Worm (Caenorhabditis elegans): Measurements from ENCODE around the gene C03B1.1.

Gene C03B1.1

ce11 chrX:6357772-6358171, 16.8 kb upstream of the C03B1.1 start, which contains the start of gene C03B1.10:
TSS of gene C03B1.10 (minus strand) at chrX:6357872.
- no peak for TF ChIP-seq dao-5 (tag; optimal IDR thresholded peaks at IDR 0.05)
- TF ChIP-seq him-1 (tag; optimal IDR thresholded peaks at IDR 0.05): no peak

ce11 chrX:6360077-6360476, 14.5 kb upstream of the C03B1.1 start:
- TF ChIP-seq W03F9.2 (tag; optimal IDR thresholded peaks at IDR 0.05): no peak
- TF ChIP-seq dao-5 (tag; optimal IDR thresholded peaks at IDR 0.05): no peak
- TF ChIP-seq him-1 (tag; optimal IDR thresholded peaks at IDR 0.05): no peak

- TF ChIP-seq dao-5 (tag; optimal IDR thresholded peaks at IDR 0.05): no peak
- TF ChIP-seq him-1 (tag; optimal IDR thresholded peaks at IDR 0.05): no peak
- no peak for TF ChIP-seq W03F9.2 (tag; optimal IDR thresholded peaks at IDR 0.05)
Observed at ce11 chrX:6360658-6361057, 13.9 kb upstream of the C03B1.1 start, which contains the start of gene C03B1.14. TSS of gene C03B1.14 (minus strand) at chrX:6360758.

ce11 chrX:6364196-6364595, 10.4 kb upstream of the C03B1.1 start, which contains the start of gene C03B1.4:
TSS of gene C03B1.4 (plus strand) at chrX:6364496.
- TF ChIP-seq dao-5 (tag; optimal IDR thresholded peaks at IDR 0.05) (no peak), him-1 (tag; optimal IDR thresholded peaks at IDR 0.05) (no peak), W03F9.2 (tag; optimal IDR thresholded peaks at IDR 0.05) (no peak)

- no peak for TF ChIP-seq him-1 (tag; optimal IDR thresholded peaks at IDR 0.05)
Observed at ce11 chrX:6365715-6366114, 8.8 kb upstream of the C03B1.1 start, which contains the start of gene C03B1.3. TSS of gene C03B1.3 (plus strand) at chrX:6366015.

- TF ChIP-seq dao-5 (tag; optimal IDR thresholded peaks at IDR 0.05) (no peak), W03F9.2 (tag; optimal IDR thresholded peaks at IDR 0.05) (no peak), him-1 (tag; optimal IDR thresholded peaks at IDR 0.05) (no peak)
Observed at ce11 chrX:6369717-6370116, 4.8 kb upstream of the C03B1.1 start, which contains the start of gene C03B1.2. TSS of gene C03B1.2 (plus strand) at chrX:6370017.

- TF ChIP-seq W03F9.2 (tag; optimal IDR thresholded peaks at IDR 0.05) (peak; percentile 3), him-1 (tag; optimal IDR thresholded peaks at IDR 0.05) (no peak), dao-5 (tag; optimal IDR thresholded peaks at IDR 0.05) (peak; percentile 64)
Observed at ce11 chrX:6371192-6372116, 3.1 kb upstream of the C03B1.1 start.

ce11 chrX:6373348-6373747, 1.2 kb upstream of the C03B1.1 start, which contains the start of gene C03B1.17:
TSS of gene C03B1.17 (plus strand) at chrX:6373648.
- no peak for TF ChIP-seq him-1 (tag; optimal IDR thresholded peaks at IDR 0.05)
- no peak for TF ChIP-seq W03F9.2 (tag; optimal IDR thresholded peaks at IDR 0.05)
- no peak for TF ChIP-seq dao-5 (tag; optimal IDR thresholded peaks at IDR 0.05)

ce11 chrX:6377634-6378288, 3.2 kb downstream of the C03B1.1 start, which contains the start of gene lmp-1:
TSS of gene lmp-1 (minus strand) at chrX:6377684.
- TF ChIP-seq dao-5 (tag; optimal IDR thresholded peaks at IDR 0.05) (no peak), him-1 (tag; optimal IDR thresholded peaks at IDR 0.05) (no peak), W03F9.2 (tag; optimal IDR thresholded peaks at IDR 0.05) (no peak)

ce11 chrX:6378363-6378762, 3.8 kb downstream of the C03B1.1 start:
- TF ChIP-seq W03F9.2 (tag; optimal IDR thresholded peaks at IDR 0.05) (no peak), dao-5 (tag; optimal IDR thresholded peaks at IDR 0.05) (no peak), him-1 (tag; optimal IDR thresholded peaks at IDR 0.05) (peak; percentile 47)

- no peak for TF ChIP-seq W03F9.2 (tag; optimal IDR thresholded peaks at IDR 0.05)
- no peak for TF ChIP-seq him-1 (tag; optimal IDR thresholded peaks at IDR 0.05)
- no peak for TF ChIP-seq dao-5 (tag; optimal IDR thresholded peaks at IDR 0.05)
Observed at ce11 chrX:6382930-6383329, 8.4 kb downstream of the C03B1.1 start.

ce11 chrX:6384537-6384936, 10.0 kb downstream of the C03B1.1 start:
- TF ChIP-seq him-1 (tag; optimal IDR thresholded peaks at IDR 0.05) (no peak), dao-5 (tag; optimal IDR thresholded peaks at IDR 0.05) (no peak)

ce11 chrX:6385185-6385584, 10.6 kb downstream of the C03B1.1 start, which contains the start of gene igdb-3:
TSS of gene igdb-3 (plus strand) at chrX:6385485.
- TF ChIP-seq W03F9.2 (tag; optimal IDR thresholded peaks at IDR 0.05): no peak

ce11 chrX:6388639-6389038, 14.1 kb downstream of the C03B1.1 start:
- TF ChIP-seq dao-5 (tag; optimal IDR thresholded peaks at IDR 0.05) (no peak), him-1 (tag; optimal IDR thresholded peaks at IDR 0.05) (no peak), W03F9.2 (tag; optimal IDR thresholded peaks at IDR 0.05) (no peak)
